Fruit fly (Drosophila melanogaster): ENCODE measurements around the gene Pgant6.

The Pgant6 gene

DNA sequence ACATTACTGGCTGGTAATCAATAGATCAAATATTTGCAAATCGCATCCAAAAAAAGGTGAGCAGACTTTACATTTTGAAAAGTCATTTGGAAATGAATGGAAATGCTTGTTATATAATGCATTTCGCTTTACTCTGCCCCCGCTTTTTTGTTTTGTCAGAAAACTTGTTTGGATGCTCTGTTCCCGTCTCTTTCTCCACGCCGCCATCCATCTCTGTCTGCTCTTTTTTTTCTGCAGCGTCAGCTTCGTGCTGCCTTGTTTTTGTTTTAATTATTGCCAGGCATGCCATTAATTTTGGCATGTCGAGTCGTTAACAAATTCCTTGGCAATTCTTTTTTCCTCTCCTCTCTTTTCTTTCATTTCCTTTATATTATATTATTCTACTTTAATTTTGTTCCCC lies 19.3 kb downstream of the Pgant6 start:
- no peak for TF ChIP-seq pan (optimal IDR thresholded peaks at IDR 0.05)
- no peak for TF ChIP-seq psq (optimal IDR thresholded peaks at IDR 0.05)
- no peak for TF ChIP-seq Dll (optimal IDR thresholded peaks at IDR 0.05)

dm6 chr3L:2802085-2802484 lies 20.0 kb downstream of the Pgant6 start:
- no peak for TF ChIP-seq CG8478 (optimal IDR thresholded peaks at IDR 0.05)
- no peak for TF ChIP-seq usp (GFP tag; optimal IDR thresholded peaks at IDR 0.05)
- no peak for TF ChIP-seq pan (optimal IDR thresholded peaks at IDR 0.05)
- TF ChIP-seq EcR (GFP tag; optimal IDR thresholded peaks at IDR 0.05): no peak
- TF ChIP-seq psq (optimal IDR thresholded peaks at IDR 0.05): no peak
- no peak for TF ChIP-seq Dll (optimal IDR thresholded peaks at IDR 0.05)

- TF ChIP-seq psq (optimal IDR thresholded peaks at IDR 0.05): no peak
- peak; percentile 57 to 67 for TF ChIP-seq EcR (GFP tag; optimal IDR thresholded peaks at IDR 0.05)
- no peak for TF ChIP-seq pan (optimal IDR thresholded peaks at IDR 0.05)
These were observed 23.3 kb downstream of the Pgant6 start for dm6 chr3L:2805137-2805955.

DNA sequence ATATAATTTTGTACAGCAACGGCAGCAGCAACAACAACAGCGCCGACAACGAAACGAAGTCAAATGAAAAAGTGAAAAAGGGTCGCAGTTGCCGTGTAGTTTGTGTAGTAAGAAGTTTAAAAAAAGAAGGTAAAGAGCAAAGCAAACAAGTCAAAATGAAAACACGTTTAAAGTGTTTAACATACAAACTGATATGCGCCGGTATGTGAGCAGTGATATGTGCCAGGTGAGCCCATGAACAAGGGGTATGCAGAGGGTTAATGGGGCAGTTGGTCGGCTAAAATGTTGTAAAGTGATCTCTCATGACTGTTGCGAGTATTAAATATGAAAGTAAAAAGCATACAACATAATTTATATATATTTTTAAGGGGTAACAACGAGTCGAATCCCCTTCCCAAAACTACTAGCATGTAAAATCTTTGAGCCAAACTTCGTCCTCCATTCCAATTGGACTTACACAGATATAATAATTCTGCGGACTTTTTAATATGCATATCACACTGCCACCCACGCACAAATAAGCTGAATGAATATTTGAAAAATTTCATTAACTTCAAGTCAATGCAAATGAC lies 24.0 kb downstream of the Pgant6 start:
- peak; percentile 88 for TF ChIP-seq pan (optimal IDR thresholded peaks at IDR 0.05)
- no peak for TF ChIP-seq usp (GFP tag; optimal IDR thresholded peaks at IDR 0.05)

DNA sequence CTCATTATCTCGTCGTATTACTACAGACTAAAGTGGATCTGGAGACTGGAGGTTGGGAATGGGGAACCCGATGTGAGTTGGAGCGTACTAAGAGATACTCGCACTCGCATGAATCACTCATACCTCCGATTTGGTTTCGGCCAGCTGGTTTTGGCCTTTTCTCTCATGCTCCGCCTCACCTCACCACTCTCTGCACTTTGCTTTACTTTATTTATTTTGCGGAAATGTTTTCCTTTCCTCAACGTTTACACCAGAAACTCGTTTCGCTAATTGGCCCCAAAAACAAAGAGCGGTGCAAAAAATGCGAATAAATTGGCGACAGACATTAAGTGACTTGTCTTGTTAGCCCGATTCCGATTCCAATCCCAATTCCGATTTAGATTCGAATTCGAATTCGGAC lies 25.3 kb downstream of the Pgant6 start:
- no peak for TF ChIP-seq Dll (optimal IDR thresholded peaks at IDR 0.05)
- no peak for TF ChIP-seq CG8478 (optimal IDR thresholded peaks at IDR 0.05)
- no peak for TF ChIP-seq usp (GFP tag; optimal IDR thresholded peaks at IDR 0.05)
- TF ChIP-seq pan (optimal IDR thresholded peaks at IDR 0.05): no peak
- TF ChIP-seq psq (optimal IDR thresholded peaks at IDR 0.05): no peak
- TF ChIP-seq EcR (GFP tag; optimal IDR thresholded peaks at IDR 0.05): no peak

- TF ChIP-seq CG8478 (optimal IDR thresholded peaks at IDR 0.05): no peak
- TF ChIP-seq usp (GFP tag; optimal IDR thresholded peaks at IDR 0.05): no peak
- TF ChIP-seq Dll (optimal IDR thresholded peaks at IDR 0.05): no peak
- no peak for TF ChIP-seq psq (optimal IDR thresholded peaks at IDR 0.05)
- no peak for TF ChIP-seq EcR (GFP tag; optimal IDR thresholded peaks at IDR 0.05)
- TF ChIP-seq pan (optimal IDR thresholded peaks at IDR 0.05): no peak
These were observed 26.3 kb downstream of the Pgant6 start for dm6 chr3L:2808278-2808892.

DNA sequence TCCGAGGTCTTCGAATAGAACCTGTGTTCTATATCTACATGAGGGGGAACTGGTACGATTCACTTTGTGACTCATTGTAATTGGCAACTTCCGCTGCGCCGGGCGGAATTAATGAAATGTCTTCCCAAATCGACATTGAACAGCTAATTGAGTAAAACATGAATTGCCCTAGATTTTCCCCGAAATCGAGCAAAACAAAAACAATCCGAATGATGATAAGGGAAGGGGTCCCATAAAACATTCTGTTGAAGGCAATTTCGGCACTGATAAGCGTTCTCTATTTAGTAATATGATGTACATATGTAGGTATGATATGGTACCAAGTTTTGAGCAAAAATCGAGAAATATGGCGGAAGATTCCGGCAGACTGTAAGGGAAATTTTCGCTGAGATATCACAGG lies 27.7 kb downstream of the Pgant6 start:
- TF ChIP-seq psq (optimal IDR thresholded peaks at IDR 0.05) (no peak), usp (GFP tag; optimal IDR thresholded peaks at IDR 0.05) (no peak), EcR (GFP tag; optimal IDR thresholded peaks at IDR 0.05) (no peak), pan (optimal IDR thresholded peaks at IDR 0.05) (no peak), CG8478 (optimal IDR thresholded peaks at IDR 0.05) (no peak), Dll (optimal IDR thresholded peaks at IDR 0.05) (no peak)

DNA sequence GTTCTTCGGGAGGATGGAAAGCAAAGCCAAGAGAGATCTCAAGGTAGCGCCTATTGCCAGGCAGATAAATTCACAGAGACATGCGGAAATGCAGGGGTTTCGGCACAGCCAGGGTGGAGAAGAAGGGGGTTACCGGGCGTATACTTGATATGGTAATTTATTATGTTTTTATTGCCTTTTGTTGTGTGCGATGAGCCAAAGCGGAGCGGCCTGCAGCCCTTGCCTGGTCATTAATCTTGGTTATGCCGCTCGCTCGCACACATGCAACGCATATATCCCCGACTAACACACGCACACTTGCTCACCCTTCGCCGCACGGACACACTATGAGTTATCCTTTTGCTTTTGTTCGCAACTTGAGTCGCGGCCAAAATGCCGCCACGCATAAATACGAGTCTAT lies 34.6 kb downstream of the Pgant6 start:
- TF ChIP-seq psq (optimal IDR thresholded peaks at IDR 0.05): no peak
- TF ChIP-seq pan (optimal IDR thresholded peaks at IDR 0.05): no peak
- TF ChIP-seq EcR (GFP tag; optimal IDR thresholded peaks at IDR 0.05): no peak
- no peak for TF ChIP-seq usp (GFP tag; optimal IDR thresholded peaks at IDR 0.05)
- TF ChIP-seq Dll (optimal IDR thresholded peaks at IDR 0.05): no peak
- no peak for TF ChIP-seq CG8478 (optimal IDR thresholded peaks at IDR 0.05)

dm6 chr3L:2817872-2818271 lies 35.8 kb downstream of the Pgant6 start:
- no peak for TF ChIP-seq EcR (GFP tag; optimal IDR thresholded peaks at IDR 0.05)
- no peak for TF ChIP-seq usp (GFP tag; optimal IDR thresholded peaks at IDR 0.05)
- no peak for TF ChIP-seq CG8478 (optimal IDR thresholded peaks at IDR 0.05)
- TF ChIP-seq pan (optimal IDR thresholded peaks at IDR 0.05): no peak
- TF ChIP-seq Dll (optimal IDR thresholded peaks at IDR 0.05): no peak
- no peak for TF ChIP-seq psq (optimal IDR thresholded peaks at IDR 0.05)

dm6 chr3L:2818784-2819183 lies 36.7 kb downstream of the Pgant6 start:
- TF ChIP-seq EcR (GFP tag; optimal IDR thresholded peaks at IDR 0.05): no peak
- TF ChIP-seq psq (optimal IDR thresholded peaks at IDR 0.05): no peak
- no peak for TF ChIP-seq usp (GFP tag; optimal IDR thresholded peaks at IDR 0.05)
- TF ChIP-seq Dll (optimal IDR thresholded peaks at IDR 0.05): no peak
- TF ChIP-seq CG8478 (optimal IDR thresholded peaks at IDR 0.05): no peak
- TF ChIP-seq pan (optimal IDR thresholded peaks at IDR 0.05): no peak

DNA sequence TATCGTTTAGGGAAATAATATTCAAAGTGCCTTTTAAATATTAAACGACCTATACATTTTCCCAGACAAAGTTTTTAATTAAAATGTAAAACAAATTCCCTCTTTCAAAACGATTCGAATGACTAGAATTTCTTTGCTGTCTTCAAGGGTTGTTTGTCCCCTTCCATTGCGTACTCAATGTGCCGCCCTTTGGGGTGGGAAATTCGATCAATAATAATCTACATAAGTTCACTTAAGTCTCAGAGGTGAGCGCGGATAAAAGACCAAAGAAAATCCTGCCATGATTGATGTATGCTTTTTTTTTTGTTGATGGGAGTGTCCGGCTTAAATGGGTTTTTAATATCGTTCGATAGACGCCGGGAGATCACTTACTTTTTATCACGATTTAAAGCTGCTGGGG lies 37.6 kb downstream of the Pgant6 start:
- TF ChIP-seq EcR (GFP tag; optimal IDR thresholded peaks at IDR 0.05) (no peak), usp (GFP tag; optimal IDR thresholded peaks at IDR 0.05) (no peak)

- TF ChIP-seq psq (optimal IDR thresholded peaks at IDR 0.05) (no peak), Dll (optimal IDR thresholded peaks at IDR 0.05) (no peak), EcR (GFP tag; optimal IDR thresholded peaks at IDR 0.05) (no peak), CG8478 (optimal IDR thresholded peaks at IDR 0.05) (no peak), pan (optimal IDR thresholded peaks at IDR 0.05) (no peak)
These were observed 38.2 kb downstream of the Pgant6 start for dm6 chr3L:2820275-2820674.

Measured in whole organism.